Worm (Caenorhabditis elegans) whole organism, L1 larva: Measurements from ENCODE around the gene vab-8.

Experiments
- elt-2 ChIP-seq: sonication (generic microtip); optimal IDR thresholded peaks from 2 replicates; lab custom pipeline; 2016; ENCODE audit warnings: missing genetic modification characterization, mild to moderate bottlenecking, inconsistent platforms, missing compliant biosample characterization, missing genetic modification reagents
- mep-1 ChIP-seq: fragments of 150-350 bp; optimal IDR thresholded peaks from 2 replicates; lab custom pipeline; 2014; ENCODE audit warnings: missing biosample characterization, missing genetic modification characterization

- no peak for TF ChIP-seq mep-1 (tag; lab: Kevin White, UChicago)
- TF ChIP-seq elt-2 (tag; lab: Kevin White, UChicago) = no peak
These were observed 50.6 kb downstream of the vab-8 start, which contains the start of gene ssp-35 for ce11 chrV:12263723-12264122.
